Worm (Caenorhabditis elegans) whole organism, L3 larva: ENCODE data around the gene hpo-40.

Source experiments
- ceh-16 ChIP-seq: sonication (generic microtip); optimal IDR thresholded peaks from 2 replicates; lab custom pipeline; 2017; ENCODE audit warnings: missing biosample characterization, missing genetic modification characterization
- egl-27 ChIP-seq: sonication (generic microtip); optimal IDR thresholded peaks from 4 replicates; lab custom pipeline; 2017; ENCODE audit warnings: missing biosample characterization, missing genetic modification reagents, missing genetic modification characterization
- fos-1 ChIP-seq: fragments of 150-350 bp; optimal IDR thresholded peaks from 2 replicates; lab custom pipeline; 2014; ENCODE audit warnings: missing biosample characterization, missing genetic modification characterization
- lin-15B ChIP-seq: fragments of 150-350 bp; optimal IDR thresholded peaks from 2 replicates; lab custom pipeline; 2014; ENCODE audit warnings: missing biosample characterization, missing genetic modification characterization
- lin-39 ChIP-seq: fragments of 150-350 bp; optimal IDR thresholded peaks from 2 replicates; lab custom pipeline; 2018; ENCODE audit warnings: missing biosample characterization, missing genetic modification reagents, missing genetic modification characterization
- mdl-1 ChIP-seq: fragments of 150-350 bp; optimal IDR thresholded peaks from 2 replicates; lab custom pipeline; 2014; ENCODE audit warnings: missing biosample characterization, missing genetic modification characterization
- nhr-76 ChIP-seq: fragments of 150-350 bp; sonication (generic microtip); optimal IDR thresholded peaks from 5 replicates; lab custom pipeline; 2014; ENCODE audit warnings: missing biosample characterization, missing genetic modification characterization
- skn-1 ChIP-seq: fragments of 150-350 bp; optimal IDR thresholded peaks from 2 replicates; lab custom pipeline; 2014; ENCODE audit warnings: missing biosample characterization, missing genetic modification characterization
- snpc-4 ChIP-seq: fragments of 150-350 bp; optimal IDR thresholded peaks from 2 replicates; lab custom pipeline; 2014; ENCODE audit warnings: missing biosample characterization, missing genetic modification characterization
- unc-39 ChIP-seq: sonication (generic microtip); optimal IDR thresholded peaks from 4 replicates; lab custom pipeline; 2017; ENCODE audit warnings: missing biosample characterization, missing genetic modification characterization
- unc-62 ChIP-seq: fragments of 150-350 bp; sonication (generic microtip); optimal IDR thresholded peaks from 4 replicates; lab custom pipeline; 2014; ENCODE audit warnings: missing biosample characterization, missing genetic modification reagents, missing genetic modification characterization
- ztf-11 ChIP-seq: fragments of 150-350 bp; optimal IDR thresholded peaks from 2 replicates; lab custom pipeline; 2014; ENCODE audit warnings: missing biosample characterization, missing genetic modification characterization

DNA sequence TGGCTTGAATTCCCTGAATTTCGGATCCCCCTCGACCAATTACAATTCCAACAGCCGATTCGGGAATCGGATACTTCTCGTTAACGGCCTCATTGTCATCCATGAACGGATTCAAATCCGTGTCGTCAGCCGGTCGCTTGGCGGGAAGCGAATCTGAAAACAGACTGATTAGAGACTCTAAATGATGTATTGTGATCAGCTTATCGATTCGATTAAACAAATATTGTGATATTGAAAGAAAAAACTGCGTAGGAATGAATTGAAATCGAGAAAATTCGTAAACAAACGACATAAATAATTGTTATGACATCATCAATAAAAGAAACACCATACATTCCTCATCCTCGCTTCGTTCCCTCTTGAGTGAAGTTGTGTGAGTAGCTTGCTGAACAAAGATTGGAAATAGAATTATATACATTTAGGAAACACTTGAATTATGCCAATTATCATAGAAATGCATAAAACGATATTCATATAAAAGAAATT, 25.3 kb downstream of the hpo-40 start:
- no peak for TF ChIP-seq lin-15B (tag; lab: Kevin White, UChicago)
- TF ChIP-seq unc-39: no peak
- TF ChIP-seq snpc-4 (tag; lab: Kevin White, UChicago): no peak
- TF ChIP-seq nhr-76: no peak
- no peak for TF ChIP-seq fos-1
- no peak for TF ChIP-seq unc-62 (GFP tag; lab: Kevin White, UChicago)
- TF ChIP-seq skn-1 (tag; lab: Kevin White, UChicago): no peak
- TF ChIP-seq ceh-16 (tag; lab: Kevin White, UChicago): no peak
- TF ChIP-seq mdl-1 (tag; lab: Kevin White, UChicago): no peak
- TF ChIP-seq lin-39 (tag; lab: Kevin White, UChicago): no peak
- no peak for TF ChIP-seq egl-27 (tag; lab: Kevin White, UChicago)
- no peak for TF ChIP-seq ztf-11 (tag; lab: Kevin White, UChicago)
